Worm (Caenorhabditis elegans): ENCODE measurements around the gene ire-1.

Gene ire-1

ce11 chrII:8157991-8158390 is 33.3 kb upstream of the ire-1 start, which contains the start of gene pch-2:
pch-2 (plus strand) TSS chrII:8158349.
- TF ChIP-seq rnt-1 (tag; optimal IDR thresholded peaks at IDR 0.05), result no peak
- TF ChIP-seq ceh-18 (tag; optimal IDR thresholded peaks at IDR 0.05), result no peak
- peak; percentile 11 for TF ChIP-seq nfya-1 (tag; optimal IDR thresholded peaks at IDR 0.05)
- peak; percentile 2 for TF ChIP-seq unc-42 (tag; optimal IDR thresholded peaks at IDR 0.05)

ce11 chrII:8156845-8157373 is 32.2 kb upstream of the ire-1 start, which contains the start of the genes tub-1 and tmem-138:
tub-1 (minus strand) TSS chrII:8156945.
tmem-138 (plus strand) TSS chrII:8157323.
- no peak for TF ChIP-seq sox-2 (GFP tag; IDR thresholded peaks at IDR 0.05)
- TF ChIP-seq tbx-2 (tag; optimal IDR thresholded peaks at IDR 0.05), result no peak
- no peak for TF ChIP-seq pqm-1 (tag; optimal IDR thresholded peaks at IDR 0.05)
- TF ChIP-seq ceh-14 (tag; optimal IDR thresholded peaks at IDR 0.05), result no peak
- no peak for TF ChIP-seq npax-4 (tag; optimal IDR thresholded peaks at IDR 0.05)

- TF ChIP-seq K09A11.1 (tag; optimal IDR thresholded peaks at IDR 0.05; ENCODE audit: insufficient read depth) (no peak), unc-42 (tag; optimal IDR thresholded peaks at IDR 0.05) (peak; percentile 92)
Observed at ce11 chrII:8152711-8153325, 28.1 kb upstream of the ire-1 start.

ce11 chrII:8149930-8150329 is 25.2 kb upstream of the ire-1 start, which contains the start of gene F10B5.3:
F10B5.3 (minus strand) TSS chrII:8150030.
- TF ChIP-seq dve-1 (tag; optimal IDR thresholded peaks at IDR 0.05) (no peak), ceh-22 (tag; optimal IDR thresholded peaks at IDR 0.05) (no peak), ttx-3 (tag; optimal IDR thresholded peaks at IDR 0.05) (no peak), C08G9.2 (tag; optimal IDR thresholded peaks at IDR 0.05) (no peak), fkh-6 (tag; optimal IDR thresholded peaks at IDR 0.05) (no peak), unc-42 (tag; optimal IDR thresholded peaks at IDR 0.05) (no peak), gmeb-2 (tag; optimal IDR thresholded peaks at IDR 0.05) (no peak), F13H6.1 (tag; optimal IDR thresholded peaks at IDR 0.05) (no peak), ceh-48 (tag; optimal IDR thresholded peaks at IDR 0.05) (no peak), ceh-18 (tag; optimal IDR thresholded peaks at IDR 0.05) (no peak), ceh-2 (tag; optimal IDR thresholded peaks at IDR 0.05) (no peak), unc-3 (GFP tag; conservative IDR thresholded peaks at IDR 0.05) (no peak), unc-3 (tag; optimal IDR thresholded peaks at IDR 0.05) (no peak), pat-9 (tag; optimal IDR thresholded peaks at IDR 0.05) (no peak)

- no peak for TF ChIP-seq pat-9 (tag; optimal IDR thresholded peaks at IDR 0.05)
- TF ChIP-seq C08G9.2 (tag; optimal IDR thresholded peaks at IDR 0.05), result no peak
- TF ChIP-seq ceh-9 (tag; optimal IDR thresholded peaks at IDR 0.05), result no peak
- TF ChIP-seq ahr-1 (tag; optimal IDR thresholded peaks at IDR 0.05), result no peak
- TF ChIP-seq ets-4 (tag; optimal IDR thresholded peaks at IDR 0.05), result no peak
- no peak for TF ChIP-seq dmd-4 (tag; optimal IDR thresholded peaks at IDR 0.05; ENCODE audit: borderline replicate concordance)
- TF ChIP-seq ama-1 (optimal IDR thresholded peaks at IDR 0.05), result no peak
- TF ChIP-seq fax-1 (tag; optimal IDR thresholded peaks at IDR 0.05), result no peak
- no peak for TF ChIP-seq sox-4 (tag; optimal IDR thresholded peaks at IDR 0.05)
- no peak for TF ChIP-seq pax-1 (tag; optimal IDR thresholded peaks at IDR 0.05)
- no peak for TF ChIP-seq ceh-22 (tag; optimal IDR thresholded peaks at IDR 0.05)
- TF ChIP-seq nhr-232 (tag; optimal IDR thresholded peaks at IDR 0.05), result no peak
- TF ChIP-seq Y22D7AL.16 (tag; optimal IDR thresholded peaks at IDR 0.05), result no peak
- no peak for TF ChIP-seq elt-2 (tag; optimal IDR thresholded peaks at IDR 0.05)
- TF ChIP-seq pha-4 (tag; optimal IDR thresholded peaks at IDR 0.05), result no peak
Observed at ce11 chrII:8144543-8144942, 19.8 kb upstream of the ire-1 start, which contains the start of gene F10B5.2. F10B5.2 (plus strand) TSS chrII:8144762.
